Fruit fly (Drosophila melanogaster): Measurements from ENCODE around the gene CG42846.

The CG42846 gene

DNA sequence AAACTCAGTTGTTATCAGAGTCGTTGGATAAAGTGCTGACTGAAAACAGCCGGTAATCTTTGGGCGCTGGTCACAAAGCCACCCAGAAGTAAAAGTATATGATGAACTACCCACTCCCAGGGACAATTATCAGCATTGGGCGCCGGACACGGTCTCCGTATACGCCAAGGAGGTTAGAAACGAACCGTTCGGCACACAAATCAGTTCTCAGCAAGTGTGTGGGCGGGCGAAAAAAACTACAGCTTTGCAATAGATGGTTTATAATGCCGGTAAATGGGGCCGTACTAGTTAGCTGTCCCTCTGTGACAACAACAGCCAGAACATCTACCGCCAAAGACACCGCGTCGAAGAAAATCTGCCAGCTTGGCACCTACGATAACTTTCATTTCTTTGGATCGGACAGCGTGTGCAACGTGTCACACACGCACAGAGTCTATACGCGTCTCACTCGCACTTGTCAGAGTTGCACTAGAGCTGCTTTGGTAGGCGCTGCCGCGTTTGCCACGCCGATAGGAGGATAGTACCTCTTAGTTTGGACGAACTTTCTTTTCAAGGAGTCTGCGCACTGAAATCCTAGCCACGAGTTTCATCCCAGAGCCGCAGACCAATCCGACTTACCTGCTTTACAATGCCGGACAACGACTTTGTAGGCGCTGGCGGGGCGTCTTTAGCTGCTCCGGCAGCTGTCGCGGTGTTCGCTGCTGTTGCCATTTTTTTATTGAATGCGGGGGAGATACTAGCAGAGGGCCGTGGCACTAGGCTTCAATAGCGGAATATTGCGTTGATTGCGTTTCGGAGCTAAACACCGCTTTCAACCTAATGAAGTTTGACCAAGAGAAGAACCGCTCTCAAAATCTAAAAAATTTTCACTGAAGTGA, 32.3 kb upstream of the CG42846 start:
- TF ChIP-seq Dll (optimal IDR thresholded peaks at IDR 0.05) (no peak), usp (GFP tag; optimal IDR thresholded peaks at IDR 0.05) (no peak), EcR (GFP tag; optimal IDR thresholded peaks at IDR 0.05) (no peak), pan (optimal IDR thresholded peaks at IDR 0.05) (no peak), psq (optimal IDR thresholded peaks at IDR 0.05) (no peak)

DNA sequence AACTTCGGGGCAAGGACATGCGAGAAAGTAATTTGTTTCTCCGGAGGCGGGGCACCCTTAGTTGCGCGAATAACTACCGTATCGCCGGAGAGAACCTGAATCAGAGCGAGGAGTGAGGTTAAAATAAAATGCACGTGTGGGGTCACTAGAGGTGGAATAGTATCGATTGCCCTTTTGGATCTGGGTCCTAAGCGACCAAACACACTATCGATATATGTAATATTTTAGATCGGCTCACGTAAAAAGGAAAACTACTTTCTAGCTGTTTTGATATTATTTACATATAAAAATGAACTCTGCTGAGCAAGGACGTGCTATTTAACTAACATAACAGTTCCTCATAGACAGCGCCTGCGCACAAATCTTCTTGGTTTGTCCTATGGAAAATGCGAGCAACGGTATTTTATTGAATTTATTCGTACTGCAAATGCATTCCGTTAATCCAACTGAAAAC, 31.3 kb upstream of the CG42846 start:
- TF ChIP-seq psq (optimal IDR thresholded peaks at IDR 0.05) = no peak
- no peak for TF ChIP-seq usp (GFP tag; optimal IDR thresholded peaks at IDR 0.05)

DNA sequence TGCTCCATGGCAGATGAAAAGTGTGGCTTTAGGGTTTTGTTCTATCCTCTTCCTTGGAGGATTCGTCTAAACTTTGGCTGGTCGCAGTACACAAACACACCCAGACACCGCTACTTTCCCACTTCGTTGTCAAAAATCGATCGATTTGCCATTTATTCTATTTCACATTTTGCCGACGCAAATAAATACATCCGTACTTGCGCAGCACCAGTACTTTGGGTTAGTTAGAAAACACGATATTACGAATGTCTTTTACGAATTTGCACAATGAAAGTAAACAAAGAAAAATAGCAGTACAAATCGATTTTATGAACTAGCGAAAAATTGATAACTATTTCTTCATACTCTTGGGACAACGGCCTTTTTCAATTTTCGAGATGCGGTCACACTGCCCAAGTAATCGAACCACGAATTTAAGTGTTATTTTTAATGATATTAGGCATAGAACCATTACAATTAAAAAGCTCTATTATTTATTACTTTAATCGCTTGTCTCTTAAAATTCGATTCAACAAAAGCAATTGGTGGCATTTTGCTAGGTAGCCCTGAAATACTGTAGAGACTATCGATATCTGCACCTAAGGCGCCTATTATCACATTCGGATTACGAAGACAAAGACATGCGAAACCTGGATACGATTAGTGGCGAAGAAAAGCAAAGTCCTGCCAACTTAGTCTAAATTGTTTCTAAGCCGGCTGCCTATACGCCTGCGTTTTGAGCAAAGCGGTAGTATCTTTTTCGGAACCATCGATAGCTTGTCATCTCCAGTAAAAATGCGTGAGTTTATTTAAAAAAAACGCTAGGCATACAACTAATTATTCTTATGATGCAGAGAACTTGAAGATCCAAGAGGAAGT, 26.4 kb upstream of the CG42846 start, which contains the start of the genes DIP2 and wac:
Gene DIP2 (minus strand): TSS at position 337 of the 858 bp plus-strand sequence.
Gene wac (plus strand): TSS at position 559 of the 858 bp plus-strand sequence.
- TF ChIP-seq pan (optimal IDR thresholded peaks at IDR 0.05) = no peak
- no peak for TF ChIP-seq CG8478 (optimal IDR thresholded peaks at IDR 0.05)
- no peak for TF ChIP-seq EcR (GFP tag; optimal IDR thresholded peaks at IDR 0.05)
- no peak for TF ChIP-seq Dll (optimal IDR thresholded peaks at IDR 0.05)
- TF ChIP-seq psq (optimal IDR thresholded peaks at IDR 0.05) = no peak
- TF ChIP-seq usp (GFP tag; optimal IDR thresholded peaks at IDR 0.05) = no peak

DNA sequence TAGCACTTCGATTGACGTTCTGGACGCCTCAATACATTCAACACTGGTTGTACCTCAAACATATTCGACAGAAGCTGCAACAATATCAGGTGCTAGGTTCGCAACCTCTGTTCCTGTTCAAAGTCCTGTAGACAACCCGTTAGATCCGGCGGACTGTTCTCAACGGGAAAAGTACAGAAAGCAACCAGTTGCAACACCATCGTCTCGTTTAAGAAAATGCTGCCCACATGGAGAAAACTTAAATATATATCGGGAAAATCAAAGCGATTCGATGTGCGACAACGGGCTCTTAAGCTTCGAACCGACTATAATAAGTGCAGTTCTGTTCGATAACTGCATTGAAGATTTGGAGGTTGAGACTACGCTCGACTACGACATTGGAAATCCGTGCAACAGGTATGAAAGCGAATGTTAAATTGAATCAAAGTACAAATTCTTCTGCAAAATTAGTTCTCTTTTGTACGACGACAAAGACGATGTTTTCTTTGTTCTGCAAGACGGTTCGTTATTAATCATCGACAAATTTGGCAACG, 16.9 kb upstream of the CG42846 start:
- TF ChIP-seq pan (optimal IDR thresholded peaks at IDR 0.05) = no peak
- no peak for TF ChIP-seq Dll (optimal IDR thresholded peaks at IDR 0.05)
- no peak for TF ChIP-seq CG8478 (optimal IDR thresholded peaks at IDR 0.05)
- TF ChIP-seq EcR (GFP tag; optimal IDR thresholded peaks at IDR 0.05) = no peak
- no peak for TF ChIP-seq psq (optimal IDR thresholded peaks at IDR 0.05)
- TF ChIP-seq usp (GFP tag; optimal IDR thresholded peaks at IDR 0.05) = no peak

DNA sequence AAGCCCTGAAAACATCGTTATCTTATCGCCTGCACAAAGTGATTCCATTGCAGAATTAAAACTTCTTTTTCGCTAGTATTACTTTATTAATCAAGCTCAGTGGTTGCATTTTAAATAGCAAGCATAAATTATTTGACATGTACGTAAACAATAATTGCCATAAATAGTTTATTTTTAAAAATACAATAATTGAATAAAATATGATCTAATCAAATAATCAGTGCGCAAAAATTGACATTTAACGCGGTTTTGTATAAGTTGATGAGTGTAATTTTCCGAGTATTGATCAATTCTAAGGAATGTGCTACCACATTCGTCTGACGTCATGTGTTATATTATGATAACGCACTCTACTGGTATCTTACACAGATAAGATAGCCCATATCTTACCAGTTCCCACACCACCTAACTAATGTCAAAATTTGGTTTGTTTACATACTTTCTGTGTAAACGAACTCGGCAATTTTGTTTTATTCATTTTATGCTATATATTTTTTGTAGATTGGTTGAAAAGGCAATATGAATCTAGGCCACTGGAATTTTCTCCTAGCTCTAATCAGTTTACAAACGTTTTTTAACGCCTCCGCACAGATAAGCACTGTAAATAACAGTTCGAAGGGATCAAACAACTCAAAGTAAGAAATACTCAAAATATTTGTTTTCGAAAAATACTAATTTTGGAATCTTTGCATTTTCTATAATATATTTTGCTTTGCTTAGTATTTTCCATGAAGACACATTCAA, 16.2 kb upstream of the CG42846 start, which contains the start of gene mthl14:
Gene mthl14 (plus strand): TSS at position 10 of the 744 bp plus-strand sequence.
- TF ChIP-seq Dll (optimal IDR thresholded peaks at IDR 0.05) = no peak
- TF ChIP-seq usp (GFP tag; optimal IDR thresholded peaks at IDR 0.05) = no peak
- no peak for TF ChIP-seq CG8478 (optimal IDR thresholded peaks at IDR 0.05)
- no peak for TF ChIP-seq psq (optimal IDR thresholded peaks at IDR 0.05)
- no peak for TF ChIP-seq EcR (GFP tag; optimal IDR thresholded peaks at IDR 0.05)
- no peak for TF ChIP-seq pan (optimal IDR thresholded peaks at IDR 0.05)

DNA sequence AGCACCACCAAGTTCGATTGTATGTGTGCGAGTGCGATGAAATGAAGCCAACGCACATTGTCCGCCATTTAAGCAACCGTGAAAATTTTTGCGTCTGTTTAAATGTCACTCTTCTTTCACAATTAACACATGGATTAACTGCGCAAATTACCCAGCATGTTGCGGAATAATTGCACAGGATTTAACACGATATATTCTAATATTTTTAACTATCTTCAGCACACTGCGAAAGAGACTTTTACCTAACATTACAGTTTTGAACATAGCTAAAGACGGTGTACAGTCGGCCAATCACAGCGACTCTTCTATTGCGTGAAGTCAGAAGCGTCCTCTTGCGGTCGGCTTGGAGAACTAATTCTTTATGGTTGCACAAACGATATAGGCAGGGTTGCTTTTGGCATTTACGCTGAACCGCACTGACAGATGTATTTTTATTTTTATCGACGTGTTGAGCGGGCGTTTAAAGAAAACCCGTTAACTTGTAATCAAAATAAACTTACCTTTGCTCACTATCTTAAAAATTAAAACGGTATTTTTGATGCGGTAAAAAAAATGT, 15.3 kb upstream of the CG42846 start:
- TF ChIP-seq EcR (GFP tag; optimal IDR thresholded peaks at IDR 0.05) (no peak), pan (optimal IDR thresholded peaks at IDR 0.05) (no peak), usp (GFP tag; optimal IDR thresholded peaks at IDR 0.05) (no peak), Dll (optimal IDR thresholded peaks at IDR 0.05) (no peak), psq (optimal IDR thresholded peaks at IDR 0.05) (no peak), CG8478 (optimal IDR thresholded peaks at IDR 0.05) (no peak)

DNA sequence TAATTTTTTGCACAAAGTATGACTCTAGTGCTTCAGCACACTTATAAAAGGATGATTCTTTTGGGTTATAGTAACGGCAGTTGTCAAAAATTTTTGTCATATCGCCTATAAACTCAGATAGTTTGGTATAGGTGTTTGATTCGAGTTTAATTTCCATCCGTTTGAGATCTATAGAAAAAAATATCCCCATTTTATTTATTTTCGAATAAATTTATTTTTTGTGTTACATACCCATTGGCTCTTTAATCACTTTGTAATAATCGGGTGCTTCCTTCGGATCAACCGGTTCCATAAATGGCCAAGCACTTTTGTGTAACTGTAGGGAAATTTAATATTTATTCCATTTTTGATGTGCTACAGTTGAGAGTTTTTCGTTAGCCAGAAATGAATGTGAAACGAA, 2.9 kb upstream of the CG42846 start:
- no peak for TF ChIP-seq pan (optimal IDR thresholded peaks at IDR 0.05)
- no peak for TF ChIP-seq psq (optimal IDR thresholded peaks at IDR 0.05)
- TF ChIP-seq EcR (GFP tag; optimal IDR thresholded peaks at IDR 0.05) = no peak
- no peak for TF ChIP-seq CG8478 (optimal IDR thresholded peaks at IDR 0.05)
- no peak for TF ChIP-seq Dll (optimal IDR thresholded peaks at IDR 0.05)
- TF ChIP-seq usp (GFP tag; optimal IDR thresholded peaks at IDR 0.05) = no peak

DNA sequence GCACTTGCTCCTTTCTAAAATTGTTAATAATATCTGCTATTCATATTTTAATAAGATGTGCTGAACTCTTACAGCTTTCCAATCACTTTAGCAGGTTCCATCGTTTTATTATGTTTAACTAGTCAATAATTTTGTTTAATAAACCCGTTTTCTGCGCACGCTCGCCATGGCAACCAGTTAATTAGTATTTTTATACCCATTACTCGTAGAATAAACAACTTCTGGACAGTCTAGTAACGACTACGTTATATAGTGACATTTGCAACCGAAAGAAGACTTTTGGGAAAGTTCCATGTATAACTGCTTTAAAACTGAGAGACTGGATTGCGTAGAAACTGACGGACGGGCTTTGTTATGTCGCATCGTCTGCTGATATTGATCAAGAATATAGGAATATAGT, 1.8 kb upstream of the CG42846 start, which contains the start of gene CG34453:
Gene CG34453 (minus strand): TSS at position 101 of the 400 bp plus-strand sequence.
- TF ChIP-seq Dll (optimal IDR thresholded peaks at IDR 0.05) (no peak), CG8478 (optimal IDR thresholded peaks at IDR 0.05) (no peak), pan (optimal IDR thresholded peaks at IDR 0.05) (no peak), psq (optimal IDR thresholded peaks at IDR 0.05) (no peak), EcR (GFP tag; optimal IDR thresholded peaks at IDR 0.05) (no peak), usp (GFP tag; optimal IDR thresholded peaks at IDR 0.05) (no peak)

DNA sequence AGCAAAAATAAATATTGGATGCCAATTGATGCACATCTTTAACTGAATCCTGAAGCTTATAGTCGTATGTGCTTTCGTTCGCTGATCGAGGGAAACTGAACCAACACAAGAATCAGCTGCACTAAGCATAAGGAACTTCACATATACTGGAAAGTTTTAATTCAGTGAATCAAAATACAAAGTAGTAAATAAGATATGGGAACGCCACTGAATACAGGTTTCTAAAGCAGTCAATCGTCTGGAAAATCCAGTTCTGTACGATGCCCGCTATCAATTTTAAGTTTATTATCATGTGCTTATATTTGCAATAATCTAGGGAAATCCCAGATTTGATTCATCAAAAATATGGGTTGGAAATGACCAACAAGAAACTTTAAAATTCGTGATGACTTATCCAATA, 863 bp upstream of the CG42846 start, which contains the start of gene CG34454:
Gene CG34454 (minus strand): TSS at position 84 of the 400 bp plus-strand sequence.
- TF ChIP-seq CG8478 (optimal IDR thresholded peaks at IDR 0.05) (no peak), psq (optimal IDR thresholded peaks at IDR 0.05) (no peak), usp (GFP tag; optimal IDR thresholded peaks at IDR 0.05) (no peak), pan (optimal IDR thresholded peaks at IDR 0.05) (no peak), EcR (GFP tag; optimal IDR thresholded peaks at IDR 0.05) (no peak), Dll (optimal IDR thresholded peaks at IDR 0.05) (no peak)

DNA sequence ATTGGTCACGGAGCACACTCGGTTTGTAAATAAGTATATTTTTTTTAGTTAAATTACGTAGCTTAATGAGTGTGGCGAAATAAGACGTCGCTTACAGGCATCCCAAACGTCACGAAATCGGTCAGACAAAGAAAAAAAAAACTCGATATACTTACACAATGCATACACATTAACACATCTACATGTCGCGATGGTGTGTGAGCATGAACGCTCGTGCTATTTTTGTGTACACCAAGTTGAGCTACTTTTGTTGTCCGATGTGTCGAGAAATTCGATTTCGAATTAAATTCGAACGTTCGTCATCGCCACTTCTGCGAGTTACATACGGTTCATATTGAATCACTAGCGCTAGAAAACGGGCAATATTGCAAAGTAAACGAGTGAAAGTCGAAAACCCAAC, 6.3 kb downstream of the CG42846 start:
- TF ChIP-seq psq (optimal IDR thresholded peaks at IDR 0.05) (no peak), CG8478 (optimal IDR thresholded peaks at IDR 0.05) (no peak), Dll (optimal IDR thresholded peaks at IDR 0.05) (no peak), EcR (GFP tag; optimal IDR thresholded peaks at IDR 0.05) (no peak), pan (optimal IDR thresholded peaks at IDR 0.05) (no peak), usp (GFP tag; optimal IDR thresholded peaks at IDR 0.05) (no peak)

All from whole organism.